Fruit fly (Drosophila melanogaster): ENCODE data around the gene ATP6AP2.

DNA sequence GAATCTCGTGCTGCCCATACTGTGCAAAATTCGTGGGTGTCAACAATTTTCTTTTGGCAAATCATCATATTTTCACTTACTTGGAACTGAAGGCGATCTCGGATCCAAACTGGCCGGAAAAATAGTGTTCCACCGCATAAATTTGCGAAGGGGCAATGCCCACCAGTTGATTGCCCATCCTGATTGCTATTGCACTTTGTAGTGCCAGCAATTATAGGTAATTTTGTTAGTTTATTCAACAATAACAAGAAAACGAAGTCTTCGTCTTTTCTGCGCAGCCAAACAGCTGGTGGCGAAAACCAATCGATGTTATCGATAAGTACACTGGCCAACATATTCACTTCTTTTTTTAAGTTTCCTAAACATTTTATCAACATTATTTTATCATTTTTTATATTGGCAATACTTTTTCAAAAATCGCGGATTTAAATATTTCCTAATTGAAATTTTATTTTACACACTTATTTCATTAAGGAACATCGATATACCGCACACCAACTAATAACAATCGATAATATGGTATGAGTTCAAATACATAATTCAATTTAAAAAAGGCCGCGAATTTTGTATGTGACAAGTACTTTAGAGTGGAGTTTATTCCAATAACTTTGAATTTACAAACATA is 14.8 kb upstream of the ATP6AP2 start, which contains the start of gene Vps15:
- no peak for TF ChIP-seq pan (optimal IDR thresholded peaks at IDR 0.05)
- no peak for TF ChIP-seq CG8478 (optimal IDR thresholded peaks at IDR 0.05)
- no peak for TF ChIP-seq usp (GFP tag; optimal IDR thresholded peaks at IDR 0.05)
